ENCODE assay signal across 3 worm cellular contexts in genomic region chrIII:10759050-10760023, ce11.
TF ChIP-seq lines count a peak whose summit lies in the region.

TSS of gene tasp-1 (plus strand) at chrIII:10759307.

TF ChIP-seq in whole organism, L1 larva, 84 proteins besides CTCF, POLR2A, EP300 and RAD21 (continued from another document and continues in another):
- peak; percentile 93 for TF ChIP-seq pqm-1 (tag; optimal IDR thresholded peaks at IDR 0.05; lab: Kevin White, UChicago)
- peak; percentile 90 for TF ChIP-seq nhr-84 (tag; optimal IDR thresholded peaks at IDR 0.05; lab: Kevin White, UChicago)
- peak; percentile 100 for TF ChIP-seq nhr-20 (tag; optimal IDR thresholded peaks at IDR 0.05; lab: Kevin White, UChicago)
- peak; percentile 93 for TF ChIP-seq snpc-4 (tag; optimal IDR thresholded peaks at IDR 0.05; lab: Kevin White, UChicago)
- TF ChIP-seq elt-3 (tag; optimal IDR thresholded peaks at IDR 0.05; lab: Kevin White, UChicago) = peak; percentile 95 to 99 (median 98)
- TF ChIP-seq unc-62 (GFP tag; optimal IDR thresholded peaks at IDR 0.05; lab: Kevin White, UChicago) = peak; percentile 91
- peak; percentile 91 for TF ChIP-seq ces-1 (GFP tag; optimal IDR thresholded peaks at IDR 0.05; lab: Kevin White, UChicago)
- TF ChIP-seq nhr-12 (tag; optimal IDR thresholded peaks at IDR 0.05; lab: Kevin White, UChicago) = peak; percentile 76
- peak; percentile 100 for TF ChIP-seq ceh-82 (tag; optimal IDR thresholded peaks at IDR 0.05; lab: Kevin White, UChicago)
- peak; percentile 96 for TF ChIP-seq lin-39 (tag; optimal IDR thresholded peaks at IDR 0.05; lab: Kevin White, UChicago)
- TF ChIP-seq ceh-63 (GFP tag; optimal IDR thresholded peaks at IDR 0.05; lab: Kevin White, UChicago) = peak; percentile 100
- peak; percentile 98 for TF ChIP-seq mep-1 (tag; optimal IDR thresholded peaks at IDR 0.05; lab: Kevin White, UChicago)
- TF ChIP-seq F16B12.6 (tag; optimal IDR thresholded peaks at IDR 0.05; lab: Kevin White, UChicago) = peak; percentile 80
- peak; percentile 94 to 95 for TF ChIP-seq egl-27 (tag; optimal IDR thresholded peaks at IDR 0.05; lab: Kevin White, UChicago)
- TF ChIP-seq lin-35 (GFP tag; optimal IDR thresholded peaks at IDR 0.05; lab: Kevin White, UChicago) = peak; percentile 100
- peak; percentile 100 for TF ChIP-seq ceh-88 (GFP tag; IDR thresholded peaks at IDR 0.05; lab: Robert Waterston, UW)
- peak; percentile 99 for TF ChIP-seq grh-1 (GFP tag; IDR thresholded peaks at IDR 0.05; lab: Robert Waterston, UW)
- peak; percentile 100 for TF ChIP-seq rnt-1 (tag; optimal IDR thresholded peaks at IDR 0.05; lab: Kevin White, UChicago)
- TF ChIP-seq lin-14 (GFP tag; optimal IDR thresholded peaks at IDR 0.05; lab: Kevin White, UChicago) = peak; percentile 100
- TF ChIP-seq fkh-4 (tag; optimal IDR thresholded peaks at IDR 0.05; lab: Kevin White, UChicago; ENCODE audit: borderline replicate concordance) = peak; percentile 98
- TF ChIP-seq egl-13 (tag; optimal IDR thresholded peaks at IDR 0.05; lab: Kevin White, UChicago) = peak; percentile 100
- peak; percentile 100 for TF ChIP-seq jun-1 (tag; optimal IDR thresholded peaks at IDR 0.05; lab: Kevin White, UChicago)
- TF ChIP-seq hlh-17 (GFP tag; optimal IDR thresholded peaks at IDR 0.05; lab: Kevin White, UChicago; ENCODE audit: borderline replicate concordance) = no peak
- TF ChIP-seq zip-4 (GFP tag; optimal IDR thresholded peaks at IDR 0.05; lab: Kevin White, UChicago) = peak; percentile 98
- TF ChIP-seq unc-98 (GFP tag; IDR thresholded peaks at IDR 0.05; lab: Robert Waterston, UW) = peak; percentile 100
- TF ChIP-seq dsc-1 (tag; optimal IDR thresholded peaks at IDR 0.05; lab: Kevin White, UChicago) = peak; percentile 100
- no peak for TF ChIP-seq sptf-1 (tag; optimal IDR thresholded peaks at IDR 0.05; lab: Kevin White, UChicago)
- TF ChIP-seq sox-4 (tag; optimal IDR thresholded peaks at IDR 0.05; lab: Kevin White, UChicago) = peak; percentile 100
- peak; percentile 100 for TF ChIP-seq unc-130 (tag; optimal IDR thresholded peaks at IDR 0.05; lab: Kevin White, UChicago)
- TF ChIP-seq ceh-8 (GFP tag; optimal IDR thresholded peaks at IDR 0.05; lab: Kevin White, UChicago) = peak; percentile 99
- TF ChIP-seq dpl-1 (GFP tag; optimal IDR thresholded peaks at IDR 0.05; lab: Kevin White, UChicago) = peak; percentile 100
- TF ChIP-seq pax-3 (tag; optimal IDR thresholded peaks at IDR 0.05; lab: Kevin White, UChicago) = peak; percentile 100
- peak; percentile 100 for TF ChIP-seq C16A3.4 (tag; optimal IDR thresholded peaks at IDR 0.05; lab: Kevin White, UChicago)
- TF ChIP-seq nhr-11 (tag; optimal IDR thresholded peaks at IDR 0.05; lab: Kevin White, UChicago) = peak; percentile 98
- peak; percentile 99 for TF ChIP-seq lir-3 (tag; optimal IDR thresholded peaks at IDR 0.05; lab: Kevin White, UChicago; ENCODE audit: poor library complexity)
- TF ChIP-seq unc-86 (tag; optimal IDR thresholded peaks at IDR 0.05; lab: Kevin White, UChicago) = peak; percentile 100
- TF ChIP-seq pag-3 (tag; optimal IDR thresholded peaks at IDR 0.05; lab: Kevin White, UChicago; ENCODE audit: borderline replicate concordance, insufficient read depth) = peak; percentile 1
- TF ChIP-seq tlp-1 (tag; optimal IDR thresholded peaks at IDR 0.05; lab: Kevin White, UChicago) = no peak
- peak; percentile 96 for TF ChIP-seq nhr-76 (tag; optimal IDR thresholded peaks at IDR 0.05; lab: Kevin White, UChicago)
- TF ChIP-seq lin-13 (GFP tag; optimal IDR thresholded peaks at IDR 0.05; lab: Kevin White, UChicago) = peak; percentile 100
- TF ChIP-seq efl-1 (optimal IDR thresholded peaks at IDR 0.05; lab: Kevin White, UChicago) = peak; percentile 100
- peak; percentile 99 to 100 for TF ChIP-seq efl-1 (GFP tag; optimal IDR thresholded peaks at IDR 0.05 in 1 of 2; lab: Kevin White, UChicago)

TF ChIP-seq in whole organism, L3 larva, 47 proteins besides CTCF, POLR2A, EP300 and RAD21 (continued from another document):
- TF ChIP-seq nhr-28 (tag; optimal IDR thresholded peaks at IDR 0.05; lab: Kevin White, UChicago) (peak; percentile 88), elt-3 (tag; optimal IDR thresholded peaks at IDR 0.05; lab: Kevin White, UChicago) (peak; percentile 97 to 100 (median 97)), unc-39 (tag; optimal IDR thresholded peaks at IDR 0.05; lab: Kevin White, UChicago) (peak; percentile 64), fkh-2 (tag; optimal IDR thresholded peaks at IDR 0.05; lab: Kevin White, UChicago) (peak; percentile 94), ztf-11 (tag; optimal IDR thresholded peaks at IDR 0.05; lab: Kevin White, UChicago) (peak; percentile 76), hmg-11 (tag; optimal IDR thresholded peaks at IDR 0.05; lab: Kevin White, UChicago) (peak; percentile 100), nhr-67 (tag; optimal IDR thresholded peaks at IDR 0.05; lab: Kevin White, UChicago) (peak; percentile 54), nhr-23 (tag; optimal IDR thresholded peaks at IDR 0.05; lab: Kevin White, UChicago) (peak; percentile 100), lin-39 (tag; optimal IDR thresholded peaks at IDR 0.05; lab: Kevin White, UChicago) (peak; percentile 100), egl-27 (tag; optimal IDR thresholded peaks at IDR 0.05; lab: Kevin White, UChicago) (peak; percentile 97), ztf-4 (tag; optimal IDR thresholded peaks at IDR 0.05; lab: Kevin White, UChicago) (peak; percentile 96), R02D3.7 (tag; optimal IDR thresholded peaks at IDR 0.05; lab: Kevin White, UChicago) (peak; percentile 98), nhr-11 (tag; optimal IDR thresholded peaks at IDR 0.05; lab: Kevin White, UChicago) (peak; percentile 100), eor-1 (tag; optimal IDR thresholded peaks at IDR 0.05; lab: Kevin White, UChicago) (peak in 1 of 2 experiments; percentile 50), nhr-25 (tag; optimal IDR thresholded peaks at IDR 0.05; lab: Kevin White, UChicago) (peak; percentile 100), jun-1 (tag; optimal IDR thresholded peaks at IDR 0.05; lab: Kevin White, UChicago) (peak; percentile 100), fkh-10 (GFP tag; optimal IDR thresholded peaks at IDR 0.05; lab: Kevin White, UChicago) (peak; percentile 100), fos-1 (tag; optimal IDR thresholded peaks at IDR 0.05; lab: Kevin White, UChicago) (peak; percentile 99), lin-15B (tag; optimal IDR thresholded peaks at IDR 0.05; lab: Kevin White, UChicago) (peak; percentile 100), egl-5 (tag; optimal IDR thresholded peaks at IDR 0.05; lab: Kevin White, UChicago) (peak; percentile 98), unc-62 (GFP tag; optimal IDR thresholded peaks at IDR 0.05; lab: Kevin White, UChicago) (peak; percentile 100), ceh-9 (tag; optimal IDR thresholded peaks at IDR 0.05; lab: Kevin White, UChicago) (no peak), ZK546.5 (tag; optimal IDR thresholded peaks at IDR 0.05; lab: Kevin White, UChicago) (peak; percentile 73), elt-2 (tag; optimal IDR thresholded peaks at IDR 0.05; lab: Kevin White, UChicago) (peak; percentile 99), nhr-76 (tag; optimal IDR thresholded peaks at IDR 0.05; lab: Kevin White, UChicago) (peak; percentile 94), mml-1 (tag; optimal IDR thresholded peaks at IDR 0.05; lab: Kevin White, UChicago) (peak; percentile 53), nhr-237 (tag; optimal IDR thresholded peaks at IDR 0.05; lab: Kevin White, UChicago) (no peak), pha-4 (tag; optimal IDR thresholded peaks at IDR 0.05; lab: Kevin White, UChicago) (peak; percentile 100), elt-1 (tag; optimal IDR thresholded peaks at IDR 0.05; lab: Kevin White, UChicago) (peak; percentile 94)
TF ChIP-seq in whole organism, L3 larva: peak in this region for 44.

TF ChIP-seq in whole organism, young adult, 124 proteins besides CTCF, POLR2A, EP300 and RAD21 (continued from another document and continues in another):
- TF ChIP-seq ztf-6 (GFP tag; IDR thresholded peaks at IDR 0.05; lab: Robert Waterston, UW) (peak; percentile 99), cebp-2 (GFP tag; IDR thresholded peaks at IDR 0.05; lab: Robert Waterston, UW) (peak; percentile 98), dox-1 (GFP tag; IDR thresholded peaks at IDR 0.05; lab: Robert Waterston, UW) (peak; percentile 100), F57C9.4 (tag; optimal IDR thresholded peaks at IDR 0.05; lab: Kevin White, UChicago) (peak; percentile 98), nhr-80 (tag; optimal IDR thresholded peaks at IDR 0.05; lab: Kevin White, UChicago) (peak; percentile 100), F10E7.11 (tag; optimal IDR thresholded peaks at IDR 0.05; lab: Kevin White, UChicago) (peak; percentile 99), egrh-3 (GFP tag; IDR thresholded peaks at IDR 0.05; lab: Robert Waterston, UW) (peak; percentile 96), snpc-4 (GFP tag; optimal IDR thresholded peaks at IDR 0.05; lab: Kevin White, UChicago) (peak; percentile 90), snpc-4 (tag; optimal IDR thresholded peaks at IDR 0.05; lab: Kevin White, UChicago) (peak; percentile 93 to 95 (median 93)), nhr-27 (tag; optimal IDR thresholded peaks at IDR 0.05; lab: Kevin White, UChicago) (peak; percentile 98), nfya-2 (GFP tag; IDR thresholded peaks at IDR 0.05; lab: Robert Waterston, UW) (peak; percentile 96), F33H1.4 (GFP tag; IDR thresholded peaks at IDR 0.05; lab: Robert Waterston, UW) (peak; percentile 94), hmg-1.2 (GFP tag; IDR thresholded peaks at IDR 0.05; lab: Robert Waterston, UW) (peak; percentile 96), zfh-2 (GFP tag; conservative IDR thresholded peaks at IDR 0.05; lab: Robert Waterston, UW) (peak; percentile 100), cebp-1 (GFP tag; IDR thresholded peaks at IDR 0.05; lab: Robert Waterston, UW) (peak; percentile 98), cebp-1 (tag; optimal IDR thresholded peaks at IDR 0.05; lab: Kevin White, UChicago) (peak; percentile 99), F22D6.2 (tag; optimal IDR thresholded peaks at IDR 0.05; lab: Kevin White, UChicago) (peak; percentile 96), ama-1 (optimal IDR thresholded peaks at IDR 0.05; lab: Kevin White, UChicago) (no peak), ama-1 (GFP tag; optimal IDR thresholded peaks at IDR 0.05; lab: Kevin White, UChicago) (peak; percentile 61 to 86), attf-3 (GFP tag; conservative IDR thresholded peaks at IDR 0.05; lab: Robert Waterston, UW) (peak; percentile 89), lir-1 (GFP tag; conservative IDR thresholded peaks at IDR 0.05; lab: Robert Waterston, UW) (peak; percentile 100), snpc-3.4 (tag; optimal IDR thresholded peaks at IDR 0.05; lab: Kevin White, UChicago) (peak; percentile 95), hmg-20 (GFP tag; IDR thresholded peaks at IDR 0.05; lab: Robert Waterston, UW) (peak; percentile 95), him-1 (tag; optimal IDR thresholded peaks at IDR 0.05; lab: Kevin White, UChicago) (peak; percentile 90), let-526 (GFP tag; IDR thresholded peaks at IDR 0.05; lab: Robert Waterston, UW) (peak; percentile 100), efl-1 (GFP tag; optimal IDR thresholded peaks at IDR 0.05; lab: Kevin White, UChicago) (peak; percentile 99), mxl-1 (tag; optimal IDR thresholded peaks at IDR 0.05; lab: Kevin White, UChicago) (peak; percentile 95), ceh-79 (tag; optimal IDR thresholded peaks at IDR 0.05; lab: Kevin White, UChicago) (peak; percentile 99), aptf-2 (GFP tag; conservative IDR thresholded peaks at IDR 0.05; lab: Robert Waterston, UW) (peak; percentile 94), gei-17 (GFP tag; optimal IDR thresholded peaks at IDR 0.05; lab: Kevin White, UChicago) (peak; percentile 95), athp-1 (tag; optimal IDR thresholded peaks at IDR 0.05; lab: Kevin White, UChicago) (peak; percentile 100), snpc-1.1 (tag; optimal IDR thresholded peaks at IDR 0.05; lab: Kevin White, UChicago; ENCODE audit: insufficient read depth) (peak; percentile 85), ztf-18 (tag; optimal IDR thresholded peaks at IDR 0.05; lab: Kevin White, UChicago) (peak; percentile 93), dpl-1 (GFP tag; optimal IDR thresholded peaks at IDR 0.05; lab: Kevin White, UChicago) (peak; percentile 100), ceh-91 (GFP tag; IDR thresholded peaks at IDR 0.05; lab: Robert Waterston, UW) (peak; percentile 99), sea-2 (GFP tag; IDR thresholded peaks at IDR 0.05; lab: Robert Waterston, UW) (peak; percentile 100), die-1 (tag; optimal IDR thresholded peaks at IDR 0.05; lab: Kevin White, UChicago) (peak; percentile 98), fkh-3 (tag; optimal IDR thresholded peaks at IDR 0.05; lab: Kevin White, UChicago) (peak; percentile 67), B0019.2 (GFP tag; conservative IDR thresholded peaks at IDR 0.05; lab: Robert Waterston, UW) (peak; percentile 98), nhr-179 (tag; optimal IDR thresholded peaks at IDR 0.05; lab: Kevin White, UChicago) (peak; percentile 38), F55B11.4 (tag; optimal IDR thresholded peaks at IDR 0.05; lab: Kevin White, UChicago; ENCODE audit: borderline replicate concordance, insufficient read depth) (no peak), sptf-2 (GFP tag; optimal IDR thresholded peaks at IDR 0.05; lab: Kevin White, UChicago) (peak; percentile 99), C17E4.6 (GFP tag; IDR thresholded peaks at IDR 0.05; lab: Robert Waterston, UW) (peak; percentile 100), mcd-1 (GFP tag; IDR thresholded peaks at IDR 0.05; lab: Robert Waterston, UW) (peak; percentile 99), B0035.1 (tag; optimal IDR thresholded peaks at IDR 0.05; lab: Kevin White, UChicago) (peak; percentile 97), unc-130 (GFP tag; optimal IDR thresholded peaks at IDR 0.05; lab: Kevin White, UChicago) (peak; percentile 98), akir-1 (GFP tag; optimal IDR thresholded peaks at IDR 0.05; lab: Kevin White, UChicago) (peak; percentile 96), unc-62 (GFP tag; optimal IDR thresholded peaks at IDR 0.05; lab: Kevin White, UChicago) (peak; percentile 90), zim-3 (tag; optimal IDR thresholded peaks at IDR 0.05; lab: Kevin White, UChicago) (peak; percentile 98), ztf-26 (tag; optimal IDR thresholded peaks at IDR 0.05; lab: Kevin White, UChicago) (peak; percentile 100), lin-40 (tag; optimal IDR thresholded peaks at IDR 0.05; lab: Kevin White, UChicago) (peak; percentile 99), F52B5.7 (tag; optimal IDR thresholded peaks at IDR 0.05; lab: Kevin White, UChicago) (peak; percentile 99), ekl-4 (GFP tag; IDR thresholded peaks at IDR 0.05; lab: Robert Waterston, UW) (peak; percentile 100), ets-4 (GFP tag; optimal IDR thresholded peaks at IDR 0.05; lab: Kevin White, UChicago) (peak; percentile 100), Y53F4B.3 (GFP tag; IDR thresholded peaks at IDR 0.05; lab: Robert Waterston, UW) (peak; percentile 94), madf-3 (GFP tag; IDR thresholded peaks at IDR 0.05; lab: Robert Waterston, UW) (peak; percentile 99), atf-7 (tag; optimal IDR thresholded peaks at IDR 0.05; lab: Kevin White, UChicago) (peak; percentile 100), hrde-1 (tag; optimal IDR thresholded peaks at IDR 0.05; lab: Kevin White, UChicago; ENCODE audit: borderline replicate concordance) (peak; percentile 95), pha-4 (tag; optimal IDR thresholded peaks at IDR 0.05; lab: Kevin White, UChicago) (peak; percentile 99), hsf-1 (GFP tag; IDR thresholded peaks at IDR 0.05; lab: Robert Waterston, UW) (peak; percentile 93), mel-28 (tag; optimal IDR thresholded peaks at IDR 0.05; lab: Kevin White, UChicago; ENCODE audit: borderline replicate concordance) (peak; percentile 94), F23B12.7 (tag; optimal IDR thresholded peaks at IDR 0.05; lab: Kevin White, UChicago; ENCODE audit: insufficient read depth) (peak; percentile 98), T07F8.4 (tag; optimal IDR thresholded peaks at IDR 0.05; lab: Kevin White, UChicago) (peak; percentile 96), xnd-1 (tag; optimal IDR thresholded peaks at IDR 0.05; lab: Kevin White, UChicago) (peak; percentile 77), madf-8 (GFP tag; conservative IDR thresholded peaks at IDR 0.05; lab: Robert Waterston, UW) (peak; percentile 93), D2030.7 (GFP tag; IDR thresholded peaks at IDR 0.05; lab: Robert Waterston, UW) (peak; percentile 98), tlf-1 (GFP tag; optimal IDR thresholded peaks at IDR 0.05; lab: Kevin White, UChicago) (peak; percentile 100)
